Fruit fly (Drosophila melanogaster) whole organism, embryonic: ENCODE results near the gene cbt.

Experiments used
- Blimp-1 ChIP-seq: fragments of 200-800 bp; sonication (Bioruptor generic); optimal IDR thresholded peaks from 3 replicates; lab custom pipeline; 2018; ENCODE audit warnings: missing biosample characterization, missing genetic modification characterization, mild to moderate bottlenecking, moderate library complexity, missing genetic modification reagents
- CG10267 ChIP-seq: fragments of 200-800 bp; sonication (Bioruptor generic); optimal IDR thresholded peaks from 2 replicates; lab custom pipeline; 2018; ENCODE audit warnings: missing biosample characterization, mild to moderate bottlenecking, missing genetic modification characterization, moderate library complexity
- CG10979 ChIP-seq: fragments of 200-800 bp; sonication (Bioruptor generic); optimal IDR thresholded peaks from 2 replicates; lab custom pipeline; 2018; ENCODE audit warnings: missing biosample characterization, mild to moderate bottlenecking, missing genetic modification characterization, moderate library complexity
- CG1233 ChIP-seq: fragments of 200-800 bp; sonication (Bioruptor generic); optimal IDR thresholded peaks from 4 replicates; lab custom pipeline; 2018; ENCODE audit warnings: missing biosample characterization, mild to moderate bottlenecking, missing genetic modification characterization
- CG13775 ChIP-seq: fragments of 200-800 bp; sonication (Bioruptor generic); optimal IDR thresholded peaks from 3 replicates; lab custom pipeline; 2017; ENCODE audit warnings: missing biosample characterization, mild to moderate bottlenecking, missing genetic modification characterization
- CG14710 ChIP-seq: fragments of 200-800 bp; sonication (Bioruptor generic); optimal IDR thresholded peaks from 3 replicates; lab custom pipeline; 2019; ENCODE audit warnings: missing biosample characterization, mild to moderate bottlenecking, missing genetic modification characterization, moderate library complexity
- CG17361 ChIP-seq: fragments of 200-800 bp; sonication (Bioruptor generic); IDR thresholded peaks from 3 replicates; pipeline ENCODE4 v1.3.6; 2022; ENCODE audit warnings: missing biosample characterization, missing genetic modification characterization
- CG17829 ChIP-seq: fragments of 200-800 bp; optimal IDR thresholded peaks from 2 replicates; lab custom pipeline; 2019; ENCODE audit warnings: missing biosample characterization, mild to moderate bottlenecking, missing genetic modification characterization, moderate library complexity
- CG18262 ChIP-seq: fragments of 200-800 bp; optimal IDR thresholded peaks from 3 replicates; lab custom pipeline; 2019; ENCODE audit warnings: missing biosample characterization, mild to moderate bottlenecking, missing genetic modification characterization, moderate library complexity
- CG18476 ChIP-seq: fragments of 200-800 bp; sonication (Bioruptor generic); optimal IDR thresholded peaks from 2 replicates; lab custom pipeline; 2016; ENCODE audit warnings: missing biosample characterization, mild to moderate bottlenecking, missing genetic modification characterization
- CG2199 ChIP-seq: fragments of 200-800 bp; sonication (Bioruptor generic); IDR thresholded peaks from 3 replicates; pipeline ENCODE4 v1.3.6; 2022; ENCODE audit warnings: missing biosample characterization, missing genetic modification characterization
- CG2202 ChIP-seq: fragments of 200-800 bp; sonication (Bioruptor generic); optimal IDR thresholded peaks from 2 replicates; lab custom pipeline; 2018; ENCODE audit warnings: missing biosample characterization, mild to moderate bottlenecking, missing genetic modification characterization
- CG2712 ChIP-seq: fragments of 200-800 bp; optimal IDR thresholded peaks from 3 replicates; lab custom pipeline; 2019; ENCODE audit warnings: missing biosample characterization, mild to moderate bottlenecking, missing genetic modification characterization, moderate library complexity
- CG34376 ChIP-seq: fragments of 200-800 bp; sonication (Bioruptor generic); optimal IDR thresholded peaks from 2 replicates; lab custom pipeline; 2018; ENCODE audit warnings: missing biosample characterization, mild to moderate bottlenecking, missing genetic modification characterization
- CG4424 ChIP-seq: fragments of 200-800 bp; sonication (Bioruptor generic); optimal IDR thresholded peaks from 3 replicates; lab custom pipeline; 2016; ENCODE audit warnings: missing biosample characterization, missing genetic modification characterization
- Camta ChIP-seq: fragments of 200-800 bp; sonication (Bioruptor generic); optimal IDR thresholded peaks from 2 replicates; lab custom pipeline; 2016; ENCODE audit warnings: missing biosample characterization, missing genetic modification characterization
- D19A ChIP-seq: fragments of 200-800 bp; optimal IDR thresholded peaks from 3 replicates; lab custom pipeline; 2019; ENCODE audit warnings: missing biosample characterization, mild to moderate bottlenecking, missing genetic modification characterization, moderate library complexity
- Deaf1 ChIP-seq: fragments of 200-800 bp; optimal IDR thresholded peaks from 3 replicates; lab custom pipeline; 2019; ENCODE audit warnings: missing biosample characterization, mild to moderate bottlenecking, missing genetic modification characterization, moderate library complexity
- Drgx ChIP-seq: fragments of 200-800 bp; sonication (Bioruptor generic); IDR thresholded peaks from 2 replicates; pipeline ENCODE4 v1.3.6; 2022; ENCODE audit warnings: missing biosample characterization, missing genetic modification characterization
- GATAe ChIP-seq: fragments of 200-800 bp; sonication (Bioruptor generic); conservative IDR thresholded peaks from 2 replicates; pipeline ENCODE4 v1.3.6; 2022; ENCODE audit warnings: missing biosample characterization, missing genetic modification characterization
- H2.0 ChIP-seq: fragments of 200-800 bp; sonication (Bioruptor generic); IDR thresholded peaks from 2 replicates; pipeline ENCODE4 v1.3.6; 2022; ENCODE audit warnings: missing biosample characterization, missing genetic modification characterization
- Hand ChIP-seq: fragments of 200-800 bp; sonication (Bioruptor generic); optimal IDR thresholded peaks from 2 replicates; lab custom pipeline; 2017; ENCODE audit warnings: mild to moderate bottlenecking, missing biosample characterization, missing genetic modification reagents, missing genetic modification characterization
- HmgZ ChIP-seq: fragments of 200-800 bp; sonication (Bioruptor generic); optimal IDR thresholded peaks from 2 replicates; lab custom pipeline; 2018; ENCODE audit warnings: missing biosample characterization, mild to moderate bottlenecking, missing genetic modification characterization
- MESR4 ChIP-seq: fragments of 200-800 bp; sonication (Bioruptor generic); optimal IDR thresholded peaks from 2 replicates; lab custom pipeline; 2018; ENCODE audit warnings: missing biosample characterization, mild to moderate bottlenecking, missing genetic modification characterization, moderate library complexity
- Med ChIP-seq: fragments of 200-800 bp; sonication (Bioruptor generic); peaks from one replicate; lab custom pipeline; 2016; ENCODE audit warnings: missing biosample characterization, missing genetic modification characterization, mild to moderate bottlenecking, inconsistent platforms, moderate library complexity
- Sox100B ChIP-seq: fragments of 200-800 bp; sonication (Bioruptor generic); optimal IDR thresholded peaks from 3 replicates; lab custom pipeline; 2018; ENCODE audit warnings: missing biosample characterization, mild to moderate bottlenecking, missing genetic modification characterization
- Spps ChIP-seq: fragments of 200-800 bp; sonication (Bioruptor generic); optimal IDR thresholded peaks from 2 replicates; lab custom pipeline; 2018; ENCODE audit warnings: missing biosample characterization, mild to moderate bottlenecking, missing genetic modification characterization
- Xrp1 ChIP-seq: fragments of 200-800 bp; sonication (Bioruptor generic); IDR thresholded peaks from 2 replicates; pipeline ENCODE4 v1.3.6; 2022; ENCODE audit warnings: missing biosample characterization, missing genetic modification characterization
- ara ChIP-seq: fragments of 200-800 bp; sonication (Bioruptor generic); IDR thresholded peaks from 2 replicates; pipeline ENCODE4 v1.3.6; 2022; ENCODE audit warnings: missing biosample characterization, missing genetic modification characterization
- bsh ChIP-seq, 2 experiments: fragments of 200-800 bp; sonication (Bioruptor generic); optimal IDR thresholded peaks; 2 replicates each; lab custom pipeline; 2017 to 2018; ENCODE audit warnings: mild to moderate bottlenecking in 2 of 2, missing biosample characterization in 2 of 2, missing genetic modification characterization in 2 of 2, moderate library complexity in 1 of 2
- corto ChIP-seq: fragments of 200-800 bp; sonication (Bioruptor generic); optimal IDR thresholded peaks from 2 replicates; lab custom pipeline; 2016; ENCODE audit warnings: missing biosample characterization, mild to moderate bottlenecking, missing genetic modification characterization, moderate library complexity
- crol ChIP-seq: fragments of 200-800 bp; sonication (Bioruptor generic); IDR thresholded peaks from 2 replicates; pipeline ENCODE4 v1.3.6; 2022; ENCODE audit warnings: missing biosample characterization, missing genetic modification characterization
- disco-r ChIP-seq: fragments of 200-800 bp; sonication (Bioruptor generic); optimal IDR thresholded peaks from 2 replicates; lab custom pipeline; 2016; ENCODE audit warnings: missing biosample characterization, missing genetic modification characterization
- dmrt11E ChIP-seq: fragments of 200-800 bp; sonication (Bioruptor generic); optimal IDR thresholded peaks from 3 replicates; lab custom pipeline; 2018; ENCODE audit warnings: missing biosample characterization, mild to moderate bottlenecking, missing genetic modification characterization, moderate library complexity
- fd96Cb ChIP-seq: fragments of 200-800 bp; sonication (Bioruptor generic); optimal IDR thresholded peaks from 2 replicates; lab custom pipeline; 2018; ENCODE audit warnings: missing biosample characterization, mild to moderate bottlenecking, missing genetic modification characterization, moderate library complexity
- gem ChIP-seq: fragments of 200-800 bp; sonication (Bioruptor generic); optimal IDR thresholded peaks from 2 replicates; lab custom pipeline; 2019; ENCODE audit warnings: missing biosample characterization, mild to moderate bottlenecking, missing genetic modification characterization, moderate library complexity
- gsb ChIP-seq: fragments of 200-800 bp; sonication (Bioruptor generic); IDR thresholded peaks from 2 replicates; pipeline ENCODE4 v1.3.6; 2022; ENCODE audit warnings: missing biosample characterization, missing genetic modification characterization
- kni ChIP-seq: fragments of 200-800 bp; sonication (Bioruptor generic); optimal IDR thresholded peaks from 3 replicates; lab custom pipeline; 2017; ENCODE audit warnings: mild to moderate bottlenecking, missing biosample characterization, missing genetic modification reagents, missing genetic modification characterization
- lbe ChIP-seq: fragments of 200-800 bp; sonication (Bioruptor generic); optimal IDR thresholded peaks from 2 replicates; lab custom pipeline; 2016; ENCODE audit warnings: missing biosample characterization, mild to moderate bottlenecking, missing genetic modification characterization
- lola ChIP-seq, 3 experiments: fragments of >200 bp in 2 of 3; fragments of 200-800 bp in 1 of 3; sonication (Bioruptor generic) in 1 of 3; optimal IDR thresholded peaks; 2 replicates each; lab custom pipeline; 2017 to 2019; ENCODE audit warnings: missing biosample characterization in 3 of 3, missing genetic modification characterization in 3 of 3, mild to moderate bottlenecking in 1 of 3, moderate library complexity in 1 of 3
- nom ChIP-seq: fragments of 200-800 bp; sonication (Bioruptor generic); optimal IDR thresholded peaks from 2 replicates; lab custom pipeline; 2017; ENCODE audit warnings: missing biosample characterization, missing genetic modification characterization, mild to moderate bottlenecking, moderate library complexity, missing genetic modification reagents
- phol ChIP-seq: fragments of 200-800 bp; sonication (Bioruptor generic); optimal IDR thresholded peaks from 3 replicates; lab custom pipeline; 2018; ENCODE audit warnings: missing biosample characterization, mild to moderate bottlenecking, missing genetic modification characterization, moderate library complexity
- pnt ChIP-seq: fragments of 200-800 bp; sonication (Bioruptor generic); optimal IDR thresholded peaks from 3 replicates; lab custom pipeline; 2016; ENCODE audit warnings: missing biosample characterization, missing genetic modification characterization
- row ChIP-seq: fragments of 200-800 bp; sonication (Bioruptor generic); IDR thresholded peaks from 3 replicates; pipeline ENCODE4 v1.3.6; 2022; ENCODE audit warnings: missing biosample characterization, missing genetic modification characterization
- sens ChIP-seq: fragments of 200-800 bp; sonication (Bioruptor generic); peaks from one replicate; lab custom pipeline; 2016; ENCODE audit warnings: missing biosample characterization, missing genetic modification characterization
- zf30C ChIP-seq: fragments of 200-800 bp; sonication (Bioruptor generic); optimal IDR thresholded peaks from 3 replicates; lab custom pipeline; 2018; ENCODE audit warnings: missing biosample characterization, mild to moderate bottlenecking, missing genetic modification characterization

Gene cbt

dm6 chr2L:440638-441454 lies 38.6 kb downstream of the cbt start (continued):
- TF ChIP-seq CG18476 (GFP tag; lab: Kevin White, UChicago) = peak; percentile 1
- peak; percentile 68 for TF ChIP-seq CG13775 (GFP tag; lab: Kevin White, UChicago)

dm6 chr2L:439339-439738 lies 40.1 kb downstream of the cbt start:
- TF ChIP-seq lola (GFP tag; optimal IDR thresholded peaks at IDR 0.05; lab: Kevin White, UChicago) (peak in 1 of 3 experiments; percentile 34), corto (peak; percentile 43), Hand (GFP tag; lab: Kevin White, UChicago) (no peak), sens (GFP tag; lab: Kevin White, UChicago) (peak; percentile 79), ara (GFP tag; lab: Robert Waterston, UW) (peak; percentile 55; the same call in 1 of the 2 replicates), H2.0 (no peak), Deaf1 (tag; lab: Kevin White, UChicago) (no peak), gsb (GFP tag; lab: Robert Waterston, UW) (no peak), fd96Cb (peak; percentile 2), MESR4 (GFP tag; lab: Kevin White, UChicago) (no peak), lbe (peak; percentile 88), CG10979 (tag; lab: Kevin White, UChicago) (peak; percentile 55), Med (GFP tag; lab: Kevin White, UChicago) (peak; percentile 46), Xrp1 (GFP tag; lab: Robert Waterston, UW) (peak; percentile 63), CG2712 (tag; lab: Kevin White, UChicago) (peak; percentile 53), crol (GFP tag; lab: Robert Waterston, UW) (0 out of 2 replicates have a peak, but pooled peaks have one; percentile 17), CG10267 (tag; lab: Kevin White, UChicago) (peak; percentile 31), gem (tag; lab: Kevin White, UChicago) (peak; percentile 29), Sox100B (GFP tag; lab: Kevin White, UChicago) (no peak), CG17361 (GFP tag; lab: Robert Waterston, UW) (0 out of 3 replicates have a peak, but pooled peaks have one; percentile 23), D19A (peak; percentile 96), CG17829 (tag; lab: Kevin White, UChicago) (peak; percentile 22), row (peak; percentile 12; the same call in 1 of the 3 replicates), bsh (GFP tag; optimal IDR thresholded peaks at IDR 0.05; lab: Kevin White, UChicago) (peak; percentile 34 to 65), CG4424 (GFP tag; lab: Kevin White, UChicago) (peak; percentile 8), CG2199 (GFP tag; lab: Robert Waterston, UW) (no peak), disco-r (GFP tag; lab: Kevin White, UChicago) (no peak), CG18262 (tag; lab: Kevin White, UChicago) (peak; percentile 55), Spps (tag; lab: Kevin White, UChicago) (peak; percentile 15), CG2202 (tag; lab: Kevin White, UChicago) (no peak), Camta (GFP tag; lab: Kevin White, UChicago) (no peak), zf30C (GFP tag; lab: Kevin White, UChicago) (no peak), pnt (GFP tag; lab: Kevin White, UChicago) (no peak), nom (GFP tag; lab: Kevin White, UChicago) (peak; percentile 71), CG1233 (no peak), dmrt11E (tag; lab: Kevin White, UChicago) (peak; percentile 55), CG34376 (GFP tag; lab: Kevin White, UChicago) (no peak), GATAe (no peak), HmgZ (tag; lab: Kevin White, UChicago) (no peak), kni (GFP tag; lab: Kevin White, UChicago) (peak; percentile 6), phol (tag; lab: Kevin White, UChicago) (peak; percentile 22), Drgx (peak; percentile 68), CG14710 (tag; lab: Kevin White, UChicago) (peak; percentile 17), Blimp-1 (GFP tag; lab: Kevin White, UChicago) (peak; percentile 29)
